Worm (Caenorhabditis elegans): Measurements from ENCODE around the gene unc-10.

DNA sequence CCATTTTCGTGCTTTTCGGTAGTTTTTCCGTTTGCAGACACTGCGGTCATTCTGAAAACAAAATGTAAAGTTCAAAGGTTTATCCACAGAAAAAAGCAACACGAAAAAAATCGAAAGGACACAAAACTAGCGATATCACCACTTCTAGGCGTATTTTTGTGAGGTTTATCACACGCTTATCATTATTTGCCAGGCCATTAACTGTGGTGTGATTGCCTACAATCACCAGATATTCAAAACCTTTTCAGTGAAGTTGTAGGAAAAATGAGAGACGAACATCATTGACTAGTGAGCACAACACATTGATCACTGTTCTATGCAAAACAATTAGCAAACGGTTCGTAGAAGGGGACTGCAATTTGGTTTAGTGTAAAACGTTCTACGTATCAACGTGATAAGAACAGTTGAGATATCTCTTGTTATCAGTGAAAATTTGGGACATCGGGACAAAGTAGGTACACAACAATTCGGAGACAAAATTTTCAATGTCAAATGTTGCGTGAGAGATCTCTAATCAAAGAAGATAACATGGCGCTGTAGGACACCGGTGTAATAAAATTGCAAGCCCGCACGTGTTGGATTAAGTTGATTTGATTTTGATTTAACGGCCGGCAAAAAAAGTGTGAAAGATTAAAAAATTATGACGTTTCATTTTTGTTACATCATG lies 25.5 kb upstream of the unc-10 start, which contains the start of gene sur-5:
- TF ChIP-seq ces-1 (GFP tag; optimal IDR thresholded peaks at IDR 0.05) (no peak), nhr-2 (tag; optimal IDR thresholded peaks at IDR 0.05) (no peak), unc-62 (GFP tag; optimal IDR thresholded peaks at IDR 0.05) (no peak), unc-39 (tag; optimal IDR thresholded peaks at IDR 0.05) (no peak), ham-2 (GFP tag; optimal IDR thresholded peaks at IDR 0.05) (no peak), nhr-76 (tag; optimal IDR thresholded peaks at IDR 0.05) (no peak), nhr-237 (tag; optimal IDR thresholded peaks at IDR 0.05) (no peak), ztf-11 (tag; optimal IDR thresholded peaks at IDR 0.05) (no peak), mls-2 (tag; optimal IDR thresholded peaks at IDR 0.05) (no peak)
